Fruit fly (Drosophila melanogaster) whole organism, embryonic: ENCODE results near the gene CG33111.
A peak's percentile ranks its signal among the peaks of the same experiment; 100 is the strongest.

ENCODE experiments used
- Adf1 ChIP-seq: fragments of 200-800 bp; sonication (Bioruptor generic); IDR thresholded peaks from 2 replicates; pipeline ENCODE4 v1.3.6; 2022; ENCODE audit warnings: missing biosample characterization, missing genetic modification characterization
- BEAF-32 ChIP-seq: fragments of 200-800 bp; sonication (Bioruptor generic); optimal IDR thresholded peaks from 3 replicates; lab custom pipeline; 2017; ENCODE audit warnings: missing biosample characterization, missing genetic modification characterization, mild to moderate bottlenecking, moderate library complexity, missing genetic modification reagents
- CG11093 ChIP-seq: fragments of 200-800 bp; sonication (Bioruptor generic); IDR thresholded peaks from 3 replicates; pipeline ENCODE4 v1.3.6; 2022; ENCODE audit warnings: missing biosample characterization, missing genetic modification characterization
- CG12236 ChIP-seq: fragments of 200-800 bp; sonication (Bioruptor generic); optimal IDR thresholded peaks from 2 replicates; lab custom pipeline; 2016; ENCODE audit warnings: missing biosample characterization, missing genetic modification characterization
- CG1233 ChIP-seq: fragments of 200-800 bp; sonication (Bioruptor generic); optimal IDR thresholded peaks from 4 replicates; lab custom pipeline; 2018; ENCODE audit warnings: missing biosample characterization, mild to moderate bottlenecking, missing genetic modification characterization
- CG12659 ChIP-seq: fragments of 200-800 bp; sonication (Bioruptor generic); optimal IDR thresholded peaks from 3 replicates; lab custom pipeline; 2017; ENCODE audit warnings: mild to moderate bottlenecking, missing biosample characterization, missing genetic modification reagents, missing genetic modification characterization
- CG14014 ChIP-seq: fragments of 200-800 bp; sonication (Bioruptor generic); IDR thresholded peaks from 2 replicates; pipeline ENCODE4 v1.3.6; 2022; ENCODE audit warnings: missing biosample characterization, missing genetic modification characterization
- CG14050 ChIP-seq: fragments of 200-800 bp; sonication (Bioruptor generic); IDR thresholded peaks from 3 replicates; pipeline ENCODE4 v1.3.6; 2022; ENCODE audit warnings: missing biosample characterization, missing genetic modification characterization
- CG2678 ChIP-seq: fragments of 200-800 bp; sonication (Bioruptor generic); optimal IDR thresholded peaks from 3 replicates; lab custom pipeline; 2019; ENCODE audit warnings: missing biosample characterization, mild to moderate bottlenecking, missing genetic modification characterization, moderate library complexity
- CG3847 ChIP-seq: fragments of 200-800 bp; sonication (Bioruptor generic); IDR thresholded peaks from 2 replicates; pipeline ENCODE4 v1.3.6; 2022; ENCODE audit warnings: missing biosample characterization, missing genetic modification characterization
- CG4707 ChIP-seq: fragments of 200-800 bp; sonication (Bioruptor generic); optimal IDR thresholded peaks from 2 replicates; lab custom pipeline; 2018; ENCODE audit warnings: missing biosample characterization, mild to moderate bottlenecking, missing genetic modification characterization, moderate library complexity
- CG6791 ChIP-seq: fragments of 200-800 bp; sonication (Bioruptor generic); IDR thresholded peaks from 3 replicates; pipeline ENCODE4 v1.3.6; 2022; ENCODE audit warnings: missing biosample characterization, missing genetic modification characterization; ENCODE audit not compliant: partially characterized antibody
- CG6854 ChIP-seq: fragments of 200-800 bp; sonication (Bioruptor generic); optimal IDR thresholded peaks from 3 replicates; lab custom pipeline; 2017; ENCODE audit warnings: missing biosample characterization, mild to moderate bottlenecking, missing genetic modification characterization
- CG7372 ChIP-seq: fragments of 200-800 bp; sonication (Bioruptor generic); IDR thresholded peaks from 2 replicates; pipeline ENCODE4 v1.3.6; 2022; ENCODE audit warnings: missing biosample characterization, missing genetic modification characterization
- CG7745 ChIP-seq: fragments of 200-800 bp; sonication (Bioruptor generic); optimal IDR thresholded peaks from 2 replicates; lab custom pipeline; 2018; ENCODE audit warnings: missing biosample characterization, mild to moderate bottlenecking, missing genetic modification characterization, moderate library complexity
- CG9609 ChIP-seq: fragments of 200-800 bp; sonication (Bioruptor generic); optimal IDR thresholded peaks from 3 replicates; lab custom pipeline; 2016; ENCODE audit warnings: missing biosample characterization, missing genetic modification characterization
- CG9876 ChIP-seq: fragments of 200-800 bp; sonication (Bioruptor generic); optimal IDR thresholded peaks from 2 replicates; lab custom pipeline; 2016; ENCODE audit warnings: missing biosample characterization, missing genetic modification characterization
- CG9932 ChIP-seq: fragments of 200-800 bp; sonication (Bioruptor generic); IDR thresholded peaks from 2 replicates; pipeline ENCODE4 v1.3.6; 2022; ENCODE audit warnings: missing biosample characterization, missing genetic modification characterization
- CHES-1-like ChIP-seq: fragments of 200-800 bp; sonication (Bioruptor generic); optimal IDR thresholded peaks from 2 replicates; lab custom pipeline; 2016; ENCODE audit warnings: missing biosample characterization, missing genetic modification characterization
- CTCF ChIP-seq: fragments of 200-800 bp; sonication (Bioruptor generic); optimal IDR thresholded peaks from 2 replicates; lab custom pipeline; 2017; ENCODE audit warnings: missing biosample characterization, mild to moderate bottlenecking, missing genetic modification characterization, moderate library complexity
- Drgx ChIP-seq: fragments of 200-800 bp; sonication (Bioruptor generic); IDR thresholded peaks from 2 replicates; pipeline ENCODE4 v1.3.6; 2022; ENCODE audit warnings: missing biosample characterization, missing genetic modification characterization
- E2f2 ChIP-seq: fragments of 200-800 bp; sonication (Bioruptor generic); IDR thresholded peaks from 2 replicates; pipeline ENCODE4 v1.3.6; 2022; ENCODE audit warnings: missing biosample characterization, missing genetic modification characterization
- Gug ChIP-seq: fragments of 200-800 bp; sonication (Bioruptor generic); IDR thresholded peaks from 4 replicates; pipeline ENCODE4 v1.3.6; 2022; ENCODE audit warnings: missing biosample characterization, missing genetic modification characterization
- Hr51 ChIP-seq, 2 experiments: fragments of 200-800 bp; sonication (Bioruptor generic); optimal IDR thresholded peaks; 2 replicates in 1 of 2; 3 replicates in 1 of 2; lab custom pipeline; 2016 to 2018; ENCODE audit warnings: missing biosample characterization in 2 of 2, missing genetic modification characterization in 2 of 2, mild to moderate bottlenecking in 1 of 2, moderate library complexity in 1 of 2
- Hr78 ChIP-seq, 2 experiments: fragments of 200-800 bp in 1 of 2; fragments of >200 bp in 1 of 2; sonication (Bioruptor generic) in 1 of 2; optimal IDR thresholded peaks; 2 replicates each; lab custom pipeline; 2017 to 2019; ENCODE audit warnings: missing biosample characterization in 2 of 2, missing genetic modification characterization in 2 of 2, mild to moderate bottlenecking in 1 of 2, moderate library complexity in 1 of 2
- NC2α ChIP-seq: fragments of 200-800 bp; sonication (Bioruptor generic); optimal IDR thresholded peaks from 2 replicates; lab custom pipeline; 2016; ENCODE audit warnings: missing biosample characterization, missing genetic modification characterization
- Nf-YB ChIP-seq: fragments of 200-800 bp; sonication (Bioruptor generic); optimal IDR thresholded peaks from 3 replicates; lab custom pipeline; 2019; ENCODE audit warnings: missing biosample characterization, mild to moderate bottlenecking, missing genetic modification characterization, moderate library complexity
- Sin3A ChIP-seq: fragments of >200 bp; optimal IDR thresholded peaks from 2 replicates; lab custom pipeline; 2018
- Sox100B ChIP-seq: fragments of 200-800 bp; sonication (Bioruptor generic); optimal IDR thresholded peaks from 3 replicates; lab custom pipeline; 2018; ENCODE audit warnings: missing biosample characterization, mild to moderate bottlenecking, missing genetic modification characterization
- ash1 ChIP-seq: fragments of 200-800 bp; sonication (Bioruptor generic); optimal IDR thresholded peaks from 2 replicates; lab custom pipeline; 2018; ENCODE audit warnings: missing biosample characterization, mild to moderate bottlenecking, missing genetic modification characterization
- cg ChIP-seq: fragments of 200-800 bp; sonication (Bioruptor generic); optimal IDR thresholded peaks from 3 replicates; lab custom pipeline; 2019; ENCODE audit warnings: missing biosample characterization, mild to moderate bottlenecking, missing genetic modification characterization, moderate library complexity
- chinmo ChIP-seq: fragments of 200-800 bp; sonication (Bioruptor generic); IDR thresholded peaks from 4 replicates; pipeline ENCODE4 v1.3.6; 2022; ENCODE audit warnings: missing biosample characterization, missing genetic modification characterization; ENCODE audit not compliant: partially characterized antibody
- da ChIP-seq: fragments of 200-800 bp; sonication (Bioruptor generic); optimal IDR thresholded peaks from 2 replicates; lab custom pipeline; 2016; ENCODE audit warnings: missing biosample characterization, missing genetic modification characterization
- eyg ChIP-seq: fragments of 200-800 bp; sonication (Bioruptor generic); optimal IDR thresholded peaks from 3 replicates; lab custom pipeline; 2016; ENCODE audit warnings: missing biosample characterization, missing genetic modification characterization
- fru ChIP-seq: fragments of >200 bp; optimal IDR thresholded peaks from 2 replicates; lab custom pipeline; 2017
- grn ChIP-seq: fragments of 200-800 bp; sonication (Bioruptor generic); optimal IDR thresholded peaks from 3 replicates; lab custom pipeline; 2017; ENCODE audit warnings: missing biosample characterization, missing genetic modification characterization
- gt ChIP-seq: fragments of 200-800 bp; sonication (Bioruptor generic); IDR thresholded peaks from 2 replicates; pipeline ENCODE4 v1.3.6; 2022; ENCODE audit warnings: missing biosample characterization, missing genetic modification characterization
- hb ChIP-seq: fragments of 200-800 bp; sonication (Bioruptor generic); IDR thresholded peaks from 3 replicates; pipeline ENCODE4 v1.3.6; 2022; ENCODE audit warnings: missing biosample characterization, missing genetic modification characterization; ENCODE audit not compliant: partially characterized antibody
- hth ChIP-seq: fragments of >200 bp; optimal IDR thresholded peaks from 2 replicates; lab custom pipeline; 2017; ENCODE audit warnings: inconsistent platforms
- jigr1 ChIP-seq: fragments of 200-800 bp; sonication (Bioruptor generic); IDR thresholded peaks from 3 replicates; pipeline ENCODE4 v1.3.6; 2022; ENCODE audit warnings: missing biosample characterization, missing genetic modification characterization
- jing ChIP-seq: fragments of 200-800 bp; sonication (Bioruptor generic); optimal IDR thresholded peaks from 2 replicates; lab custom pipeline; 2018; ENCODE audit warnings: missing biosample characterization, mild to moderate bottlenecking, missing genetic modification characterization
- kni ChIP-seq: fragments of 200-800 bp; sonication (Bioruptor generic); optimal IDR thresholded peaks from 3 replicates; lab custom pipeline; 2017; ENCODE audit warnings: mild to moderate bottlenecking, missing biosample characterization, missing genetic modification reagents, missing genetic modification characterization
- peb ChIP-seq: fragments of 200-800 bp; sonication (Bioruptor generic); IDR thresholded peaks from 2 replicates; pipeline ENCODE4 v1.3.6; 2022; ENCODE audit warnings: missing biosample characterization, missing genetic modification characterization
- pnt ChIP-seq: fragments of 200-800 bp; sonication (Bioruptor generic); optimal IDR thresholded peaks from 3 replicates; lab custom pipeline; 2016; ENCODE audit warnings: missing biosample characterization, missing genetic modification characterization
- prd ChIP-seq, 3 experiments: fragments of >200 bp in 2 of 3; fragments of 200-800 bp in 1 of 3; sonication (Bioruptor generic) in 1 of 3; optimal IDR thresholded peaks in 2 of 3; IDR thresholded peaks in 1 of 3; 2 replicates in 2 of 3; 3 replicates in 1 of 3; pipeline versions ENCODE4 v1.3.6 to Lab custom; 2017 to 2022; ENCODE audit warnings: missing biosample characterization in 1 of 3, missing genetic modification characterization in 1 of 3
- schlank ChIP-seq: fragments of 200-800 bp; sonication (Bioruptor generic); optimal IDR thresholded peaks from 2 replicates; lab custom pipeline; 2018; ENCODE audit warnings: missing biosample characterization, mild to moderate bottlenecking, missing genetic modification characterization
- tgo ChIP-seq: fragments of 200-800 bp; sonication (Bioruptor generic); IDR thresholded peaks from 3 replicates; pipeline ENCODE4 v1.3.6; 2022; ENCODE audit warnings: missing biosample characterization, missing genetic modification characterization
- tll ChIP-seq, 2 experiments: fragments of 200-800 bp in 1 of 2; fragments of >200 bp in 1 of 2; sonication (Bioruptor generic) in 1 of 2; optimal IDR thresholded peaks; 2 replicates each; lab custom pipeline; 2017 to 2019; ENCODE audit warnings: missing biosample characterization in 2 of 2, missing genetic modification characterization in 2 of 2, mild to moderate bottlenecking in 1 of 2, moderate library complexity in 1 of 2
- trem ChIP-seq: fragments of 200-800 bp; optimal IDR thresholded peaks from 3 replicates; lab custom pipeline; 2019; ENCODE audit warnings: missing biosample characterization, mild to moderate bottlenecking, missing genetic modification characterization, moderate library complexity
- unc-4 ChIP-seq: fragments of 200-800 bp; sonication (Bioruptor generic); IDR thresholded peaks from 2 replicates; pipeline ENCODE4 v1.3.6; 2022; ENCODE audit warnings: missing biosample characterization, missing genetic modification characterization; ENCODE audit not compliant: partially characterized antibody

CG33111 gene

dm6 chr3R:23790483-23791175 is 28.4 kb downstream of the CG33111 start (continued):
- no peak for TF ChIP-seq peb (GFP tag; lab: Robert Waterston, UW)
- TF ChIP-seq CG11093, result no peak
- no peak for TF ChIP-seq grn (GFP tag; lab: Kevin White, UChicago)
- no peak for TF ChIP-seq CG1233 (GFP tag; lab: Kevin White, UChicago)
- no peak for TF ChIP-seq E2f2 (GFP tag; lab: Robert Waterston, UW)
- no peak for TF ChIP-seq CG4707 (GFP tag; lab: Kevin White, UChicago)
- TF ChIP-seq trem, result no peak
- TF ChIP-seq pnt (GFP tag; lab: Kevin White, UChicago), result no peak
- no peak for TF ChIP-seq tgo (GFP tag; lab: Robert Waterston, UW)
- no peak for TF ChIP-seq unc-4 (GFP tag; lab: Robert Waterston, UW)
- no peak for TF ChIP-seq jigr1
- peak in 1 of 2 experiments; percentile 51 for TF ChIP-seq tll (GFP tag; optimal IDR thresholded peaks at IDR 0.05; lab: Kevin White, UChicago)
- TF ChIP-seq CG6791, result 0 out of 3 replicates have a peak, but pooled peaks have one; percentile 25
- no peak for TF ChIP-seq ash1 (GFP tag; lab: Kevin White, UChicago)
- TF ChIP-seq gt (GFP tag; lab: Robert Waterston, UW), result no peak
- TF ChIP-seq hb (GFP tag; lab: Robert Waterston, UW), result no peak
- no peak for TF ChIP-seq CHES-1-like (GFP tag; lab: Kevin White, UChicago)
- no peak for TF ChIP-seq prd (optimal IDR thresholded peaks at IDR 0.05; lab: Kevin White, UChicago)
- peak; percentile 29; the same call in 1 of the 3 replicates for TF ChIP-seq prd (GFP tag; IDR thresholded peaks at IDR 0.05; lab: Robert Waterston, UW)
- no peak for TF ChIP-seq CG2678
- no peak for TF ChIP-seq jing (GFP tag; lab: Kevin White, UChicago)
- no peak for TF ChIP-seq fru (lab: Kevin White, UChicago)
- TF ChIP-seq Sox100B (GFP tag; lab: Kevin White, UChicago), result no peak
- TF ChIP-seq Adf1 (GFP tag; lab: Robert Waterston, UW), result no peak
- no peak for TF ChIP-seq schlank
- TF ChIP-seq Hr78 (GFP tag; optimal IDR thresholded peaks at IDR 0.05; lab: Kevin White, UChicago), result peak in 1 of 2 experiments; percentile 90
- no peak for TF ChIP-seq CG9609 (GFP tag; lab: Kevin White, UChicago)
- TF ChIP-seq Drgx (GFP tag; lab: Robert Waterston, UW), result no peak
- TF ChIP-seq kni (GFP tag; lab: Kevin White, UChicago), result peak; percentile 82
- TF ChIP-seq Sin3A, result no peak
- TF ChIP-seq CG12236, result no peak
- TF ChIP-seq Gug (GFP tag; lab: Robert Waterston, UW), result peak; percentile 31; the same call in 1 of the 4 replicates
- TF ChIP-seq eyg (GFP tag; lab: Kevin White, UChicago), result no peak
- no peak for TF ChIP-seq da
- TF ChIP-seq CG6854 (GFP tag; lab: Kevin White, UChicago), result no peak
- no peak for TF ChIP-seq CG7745 (tag; lab: Kevin White, UChicago)
- 0 out of 2 replicates have a peak, but pooled peaks have one; percentile 12 for TF ChIP-seq CG7372 (GFP tag; lab: Robert Waterston, UW)
- no peak for TF ChIP-seq BEAF-32
- no peak for TF ChIP-seq CG14050
- no peak for TF ChIP-seq Hr51 (GFP tag; optimal IDR thresholded peaks at IDR 0.05; lab: Kevin White, UChicago)
- TF ChIP-seq CTCF (GFP tag; lab: Kevin White, UChicago), result no peak
- TF ChIP-seq CG9876 (GFP tag; lab: Kevin White, UChicago), result no peak
- TF ChIP-seq cg (GFP tag; lab: Kevin White, UChicago), result no peak
- TF ChIP-seq CG3847 (GFP tag; lab: Robert Waterston, UW), result no peak
- TF ChIP-seq NC2α (GFP tag; lab: Kevin White, UChicago), result no peak
- peak; percentile 44 for TF ChIP-seq CG9932 (GFP tag; lab: Robert Waterston, UW)
- no peak for TF ChIP-seq CG12659 (GFP tag; lab: Kevin White, UChicago)
- TF ChIP-seq Nf-YB, result no peak
- TF ChIP-seq chinmo (GFP tag; lab: Robert Waterston, UW), result no peak
- no peak for TF ChIP-seq CG14014 (GFP tag; lab: Robert Waterston, UW)
- no peak for TF ChIP-seq hth (lab: Kevin White, UChicago)
